Worm (Caenorhabditis elegans): Measurements from ENCODE around the gene srd-33.

ce11 chrV:4922024-4922423, 49.9 kb downstream of the srd-33 start, which contains the start of gene srh-22:
- TF ChIP-seq fkh-10 (GFP tag; optimal IDR thresholded peaks at IDR 0.05) (no peak), rnt-1 (tag; optimal IDR thresholded peaks at IDR 0.05) (no peak), lin-13 (GFP tag; optimal IDR thresholded peaks at IDR 0.05) (no peak), nhr-11 (tag; optimal IDR thresholded peaks at IDR 0.05) (no peak), nhr-28 (tag; optimal IDR thresholded peaks at IDR 0.05) (no peak), elt-3 (tag; optimal IDR thresholded peaks at IDR 0.05) (no peak), nhr-71 (tag; optimal IDR thresholded peaks at IDR 0.05) (no peak)

All from whole organism, L1 larva.